Fruit fly (Drosophila melanogaster) whole organism, pupa: ENCODE measurements around the gene SK.

Experiments used
- CG10348 ChIP-seq: fragments of 200-800 bp; sonication (Bioruptor generic); IDR thresholded peaks from 2 replicates; pipeline ENCODE4 v1.3.6; 2022; ENCODE audit warnings: missing biosample characterization, missing genetic modification characterization
- CG12605 ChIP-seq: fragments of 200-800 bp; sonication (Bioruptor generic); IDR thresholded peaks from 2 replicates; pipeline ENCODE4 v1.3.6; 2022; ENCODE audit warnings: missing biosample characterization, missing genetic modification characterization
- CG13204 ChIP-seq: fragments of 200-800 bp; sonication (Bioruptor generic); optimal IDR thresholded peaks from 2 replicates; lab custom pipeline; 2018; ENCODE audit warnings: missing biosample characterization, mild to moderate bottlenecking, missing genetic modification characterization, moderate library complexity
- CG14655 ChIP-seq: fragments of 200-800 bp; sonication (Bioruptor generic); optimal IDR thresholded peaks from 3 replicates; lab custom pipeline; 2017; ENCODE audit warnings: mild to moderate bottlenecking, missing biosample characterization, missing genetic modification reagents, missing genetic modification characterization
- CG15710 ChIP-seq: fragments of 200-800 bp; sonication (Bioruptor generic); optimal IDR thresholded peaks from 2 replicates; lab custom pipeline; 2018; ENCODE audit warnings: missing biosample characterization, mild to moderate bottlenecking, missing genetic modification characterization, moderate library complexity
- CG17806 ChIP-seq: fragments of 200-800 bp; sonication (Bioruptor generic); optimal IDR thresholded peaks from 2 replicates; lab custom pipeline; 2018; ENCODE audit warnings: missing biosample characterization, mild to moderate bottlenecking, missing genetic modification characterization, moderate library complexity
- CG32121 ChIP-seq: fragments of 200-800 bp; sonication (Bioruptor generic); IDR thresholded peaks from 2 replicates; pipeline ENCODE4 v1.3.6; 2022; ENCODE audit warnings: missing biosample characterization, missing genetic modification characterization
- CG34367 ChIP-seq: fragments of 200-800 bp; sonication (Bioruptor generic); optimal IDR thresholded peaks from 2 replicates; lab custom pipeline; 2018; ENCODE audit warnings: missing biosample characterization, mild to moderate bottlenecking, missing genetic modification characterization
- CG4496 ChIP-seq: fragments of 200-800 bp; sonication (Bioruptor generic); IDR thresholded peaks from 3 replicates; pipeline ENCODE4 v1.3.6; 2022; ENCODE audit warnings: missing biosample characterization, missing genetic modification characterization
- CG8159 ChIP-seq: fragments of 200-800 bp; sonication (Bioruptor generic); optimal IDR thresholded peaks from 3 replicates; lab custom pipeline; 2018; ENCODE audit warnings: missing biosample characterization, mild to moderate bottlenecking, missing genetic modification characterization, moderate library complexity
- CG8301 ChIP-seq: fragments of 200-800 bp; sonication (Bioruptor generic); optimal IDR thresholded peaks from 2 replicates; lab custom pipeline; 2018; ENCODE audit warnings: missing biosample characterization, mild to moderate bottlenecking, missing genetic modification characterization
- CG9948 ChIP-seq: fragments of 200-800 bp; sonication (Bioruptor generic); optimal IDR thresholded peaks from 2 replicates; lab custom pipeline; 2018; ENCODE audit warnings: missing biosample characterization, mild to moderate bottlenecking, missing genetic modification characterization, moderate library complexity
- D1 ChIP-seq: fragments of 200-800 bp; sonication (Bioruptor generic); optimal IDR thresholded peaks from 2 replicates; lab custom pipeline; 2018; ENCODE audit warnings: missing biosample characterization, mild to moderate bottlenecking, missing genetic modification characterization, moderate library complexity
- EcR ChIP-seq: fragments of 200-800 bp; sonication (Bioruptor generic); optimal IDR thresholded peaks from 3 replicates; lab custom pipeline; 2019; ENCODE audit warnings: missing biosample characterization, missing genetic modification characterization, mild to moderate bottlenecking, moderate library complexity, missing genetic modification reagents
- Ets98B ChIP-seq: fragments of 200-800 bp; sonication (Bioruptor generic); IDR thresholded peaks from 2 replicates; pipeline ENCODE4 v1.3.6; 2022; ENCODE audit warnings: missing biosample characterization, missing genetic modification characterization
- Pif1A ChIP-seq: fragments of 200-800 bp; sonication (Bioruptor generic); optimal IDR thresholded peaks from 3 replicates; lab custom pipeline; 2016; ENCODE audit warnings: missing biosample characterization, missing genetic modification characterization
- Pif1B ChIP-seq: fragments of 200-800 bp; sonication (Bioruptor generic); optimal IDR thresholded peaks from 3 replicates; lab custom pipeline; 2016; ENCODE audit warnings: missing biosample characterization, missing genetic modification characterization
- Snoo ChIP-seq: fragments of 200-800 bp; sonication (Bioruptor generic); optimal IDR thresholded peaks from 3 replicates; lab custom pipeline; 2017; ENCODE audit warnings: missing biosample characterization, mild to moderate bottlenecking, missing genetic modification characterization, inconsistent platforms
- fd96Ca ChIP-seq: fragments of 200-800 bp; sonication (Bioruptor generic); IDR thresholded peaks from 3 replicates; pipeline ENCODE4 v1.3.6; 2022; ENCODE audit warnings: missing biosample characterization, missing genetic modification characterization
- gl ChIP-seq: fragments of 200-800 bp; sonication (Bioruptor generic); optimal IDR thresholded peaks from 2 replicates; lab custom pipeline; 2018; ENCODE audit warnings: missing biosample characterization, mild to moderate bottlenecking, missing genetic modification characterization
- rn ChIP-seq: fragments of 200-800 bp; sonication (Bioruptor generic); IDR thresholded peaks from 2 replicates; pipeline ENCODE4 v1.3.6; 2022; ENCODE audit warnings: missing biosample characterization, missing genetic modification characterization

Gene SK

DNA sequence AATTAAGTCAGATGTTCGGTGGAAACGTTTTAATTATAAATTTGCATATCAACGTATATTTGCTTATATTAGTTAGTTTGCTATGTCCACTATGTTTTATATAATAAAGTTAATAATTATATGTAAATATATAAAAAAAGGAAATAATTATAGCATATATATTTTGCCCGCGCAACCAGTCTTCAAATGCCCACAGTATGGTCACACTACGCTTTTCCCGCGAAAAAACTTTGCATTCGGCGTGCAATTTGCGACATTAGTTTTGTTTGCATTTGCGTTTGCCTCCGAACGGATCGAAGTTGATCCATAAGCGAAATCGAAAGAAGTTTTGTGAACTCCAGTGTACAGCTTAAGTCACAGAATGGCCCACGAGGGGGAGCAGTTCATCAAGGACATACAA lies 16.4 kb upstream of the SK start, which contains the start of gene Mcm3:
Mcm3 (plus strand) TSS at position 220 of the 400 bp plus-strand sequence.
- TF ChIP-seq Pif1B (GFP tag; lab: Kevin White, UChicago) (no peak), EcR (no peak), fd96Ca (no peak), CG10348 (GFP tag; lab: Robert Waterston, UW) (no peak), CG12605 (GFP tag; lab: Robert Waterston, UW) (no peak), CG13204 (GFP tag; lab: Kevin White, UChicago) (no peak), CG34367 (no peak), CG15710 (tag; lab: Kevin White, UChicago) (no peak), CG8159 (tag; lab: Kevin White, UChicago) (no peak), D1 (tag; lab: Kevin White, UChicago) (no peak), CG17806 (tag; lab: Kevin White, UChicago) (no peak)
- TF ChIP-seq, all 21 proteins: peak for 0

DNA sequence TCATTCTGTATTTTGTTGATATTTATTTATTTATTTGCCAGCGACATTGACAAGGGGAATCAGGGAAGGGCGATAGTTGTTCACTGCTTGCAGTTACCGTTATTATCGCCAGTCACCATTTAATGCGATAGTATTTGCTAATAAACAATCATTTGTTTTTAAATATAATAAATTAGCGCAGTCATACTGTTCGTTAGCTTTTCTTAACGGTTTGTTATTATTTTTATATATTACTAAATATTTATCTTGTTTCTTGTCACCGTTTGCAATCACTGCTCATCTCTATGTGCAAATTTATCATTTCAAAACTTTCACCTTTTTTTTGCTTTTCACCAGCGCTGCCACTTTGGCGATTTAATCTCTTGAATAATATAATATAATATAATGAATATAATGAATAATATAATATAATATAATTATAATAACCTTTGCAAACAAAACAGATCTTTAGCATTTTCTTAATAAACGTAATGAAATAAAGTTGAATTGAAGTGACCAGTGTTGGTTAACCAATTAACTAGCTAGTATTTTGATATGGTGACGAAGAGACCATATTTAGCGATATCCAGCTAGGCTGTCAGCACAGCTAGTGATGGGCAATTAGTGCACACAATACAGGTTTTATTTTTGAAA lies 10.7 kb upstream of the SK start, which contains the start of the genes CG3309 and XRCC1:
CG3309 (minus strand) TSS at position 82 of the 633 bp plus-strand sequence.
XRCC1 (plus strand) TSS at position 611 of the 633 bp plus-strand sequence.
- no peak for TF ChIP-seq CG15710 (tag; lab: Kevin White, UChicago)
- no peak for TF ChIP-seq rn (GFP tag; lab: Robert Waterston, UW)
- TF ChIP-seq CG12605 (GFP tag; lab: Robert Waterston, UW), result no peak
- no peak for TF ChIP-seq CG9948
- no peak for TF ChIP-seq gl (tag; lab: Kevin White, UChicago)
- peak; percentile 2; the same call in 1 of the 2 replicates for TF ChIP-seq Ets98B (GFP tag; lab: Robert Waterston, UW)
- peak; percentile 14 for TF ChIP-seq CG8301 (tag; lab: Kevin White, UChicago)
- TF ChIP-seq EcR, result no peak
- TF ChIP-seq CG34367, result no peak
- TF ChIP-seq Pif1B (GFP tag; lab: Kevin White, UChicago), result no peak
- no peak for TF ChIP-seq CG14655 (GFP tag; lab: Kevin White, UChicago)
- TF ChIP-seq CG32121 (GFP tag; lab: Robert Waterston, UW), result peak; percentile 40; the same call in 1 of the 2 replicates
- TF ChIP-seq CG17806 (tag; lab: Kevin White, UChicago), result no peak
- no peak for TF ChIP-seq D1 (tag; lab: Kevin White, UChicago)
- peak; percentile 19 for TF ChIP-seq Snoo (tag; lab: Kevin White, UChicago)
- no peak for TF ChIP-seq CG13204 (GFP tag; lab: Kevin White, UChicago)
- TF ChIP-seq CG8159 (tag; lab: Kevin White, UChicago), result peak; percentile 33
- no peak for TF ChIP-seq Pif1A
- TF ChIP-seq CG4496 (GFP tag; lab: Robert Waterston, UW), result peak; percentile 54; the same call in 1 of the 3 replicates
- TF ChIP-seq CG10348 (GFP tag; lab: Robert Waterston, UW), result no peak
- TF ChIP-seq fd96Ca, result peak; percentile 53; the same call in 1 of the 3 replicates

dm6 chrX:5332259-5332862 lies 7.7 kb upstream of the SK start, which contains the start of gene CanB:
Gene CanB, plus strand, starts transcription at chrX:5332499.
- TF ChIP-seq CG12605 (GFP tag; lab: Robert Waterston, UW), result 0 out of 2 replicates have a peak, but pooled peaks have one; percentile 22
- TF ChIP-seq CG4496 (GFP tag; lab: Robert Waterston, UW), result peak; percentile 75
- no peak for TF ChIP-seq Pif1B (GFP tag; lab: Kevin White, UChicago)
- TF ChIP-seq CG10348 (GFP tag; lab: Robert Waterston, UW), result no peak

dm6 chrX:5336722-5337121 lies 3.3 kb upstream of the SK start:
- TF ChIP-seq CG32121 (GFP tag; lab: Robert Waterston, UW) (peak; percentile 64), CG9948 (peak; percentile 15), CG8159 (tag; lab: Kevin White, UChicago) (peak; percentile 53), EcR (no peak), CG13204 (GFP tag; lab: Kevin White, UChicago) (no peak), CG34367 (no peak), CG17806 (tag; lab: Kevin White, UChicago) (no peak), CG8301 (tag; lab: Kevin White, UChicago) (peak; percentile 24), CG10348 (GFP tag; lab: Robert Waterston, UW) (no peak), CG4496 (GFP tag; lab: Robert Waterston, UW) (peak; percentile 23; the same call in 1 of the 3 replicates), Ets98B (GFP tag; lab: Robert Waterston, UW) (0 out of 2 replicates have a peak, but pooled peaks have one; percentile 22), CG15710 (tag; lab: Kevin White, UChicago) (peak; percentile 34), Pif1B (GFP tag; lab: Kevin White, UChicago) (no peak), gl (tag; lab: Kevin White, UChicago) (no peak), CG14655 (GFP tag; lab: Kevin White, UChicago) (peak; percentile 18)

- TF ChIP-seq fd96Ca (no peak), D1 (tag; lab: Kevin White, UChicago) (no peak), CG15710 (tag; lab: Kevin White, UChicago) (no peak), CG4496 (GFP tag; lab: Robert Waterston, UW) (no peak), Ets98B (GFP tag; lab: Robert Waterston, UW) (no peak), CG13204 (GFP tag; lab: Kevin White, UChicago) (no peak), Pif1B (GFP tag; lab: Kevin White, UChicago) (no peak), CG17806 (tag; lab: Kevin White, UChicago) (no peak), CG14655 (GFP tag; lab: Kevin White, UChicago) (no peak), CG34367 (no peak), CG10348 (GFP tag; lab: Robert Waterston, UW) (no peak), Pif1A (no peak), CG8159 (tag; lab: Kevin White, UChicago) (no peak), rn (GFP tag; lab: Robert Waterston, UW) (no peak), CG12605 (GFP tag; lab: Robert Waterston, UW) (no peak), CG9948 (no peak), Snoo (tag; lab: Kevin White, UChicago) (no peak), gl (tag; lab: Kevin White, UChicago) (no peak)
These were observed 2.7 kb upstream of the SK start for dm6 chrX:5337316-5337715.
